Worm (Caenorhabditis elegans): ENCODE data around the gene Y22D7AL.15.

Y22D7AL.15 gene

DNA sequence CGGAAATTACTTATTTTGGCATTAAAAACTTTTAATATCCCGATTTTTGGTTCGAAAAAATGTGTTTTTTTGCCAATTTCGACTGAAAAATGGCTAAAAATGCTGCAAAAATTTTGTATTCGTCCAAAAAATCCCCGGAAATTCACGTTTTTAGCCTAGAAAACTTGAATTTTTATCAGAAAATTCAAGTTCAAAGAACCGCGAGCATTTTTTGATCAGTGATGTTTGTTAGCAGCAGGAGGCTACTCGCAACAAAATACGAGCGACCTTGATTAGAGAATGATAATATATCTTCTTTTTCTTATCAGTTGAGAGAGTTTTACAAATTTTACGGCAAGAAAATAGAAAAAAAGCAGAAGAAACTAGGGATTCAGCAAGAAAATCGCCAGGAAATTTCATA lies 37.3 kb downstream of the Y22D7AL.15 start:
- TF ChIP-seq attf-4 (tag; optimal IDR thresholded peaks at IDR 0.05), result no peak
- no peak for TF ChIP-seq daf-16 (GFP tag; optimal IDR thresholded peaks at IDR 0.05)
- TF ChIP-seq daf-16 (tag; optimal IDR thresholded peaks at IDR 0.05), result peak; percentile 56
- peak; percentile 33 for TF ChIP-seq mes-2 (tag; optimal IDR thresholded peaks at IDR 0.05; ENCODE audit: poor library complexity, severe bottlenecking)
- TF ChIP-seq dmd-6 (GFP tag; IDR thresholded peaks at IDR 0.05), result peak; percentile 34; the same call in 1 of the 2 replicates
- TF ChIP-seq lin-29 (GFP tag; IDR thresholded peaks at IDR 0.05), result no peak
- TF ChIP-seq gei-8 (GFP tag; optimal IDR thresholded peaks at IDR 0.05), result no peak
- peak; percentile 36; the same call in 1 of the 2 replicates for TF ChIP-seq lin-38 (GFP tag; IDR thresholded peaks at IDR 0.05)
- peak in 1 of 2 experiments; percentile 51 for TF ChIP-seq lsy-2 (tag; optimal IDR thresholded peaks at IDR 0.05)
- peak in 1 of 2 experiments; percentile 1 for TF ChIP-seq hif-1 (tag; optimal IDR thresholded peaks at IDR 0.05)
- TF ChIP-seq dve-1 (tag; optimal IDR thresholded peaks at IDR 0.05; ENCODE audit: insufficient read depth), result peak; percentile 69
- TF ChIP-seq T26A8.4 (GFP tag; IDR thresholded peaks at IDR 0.05), result no peak
- TF ChIP-seq nhr-10 (tag; optimal IDR thresholded peaks at IDR 0.05), result peak; percentile 87
- peak; percentile 46 for TF ChIP-seq nhr-28 (tag; optimal IDR thresholded peaks at IDR 0.05)
- peak; percentile 1 for TF ChIP-seq pqm-1 (tag; optimal IDR thresholded peaks at IDR 0.05)
- peak; percentile 46 for TF ChIP-seq hlh-11 (tag; optimal IDR thresholded peaks at IDR 0.05)

DNA sequence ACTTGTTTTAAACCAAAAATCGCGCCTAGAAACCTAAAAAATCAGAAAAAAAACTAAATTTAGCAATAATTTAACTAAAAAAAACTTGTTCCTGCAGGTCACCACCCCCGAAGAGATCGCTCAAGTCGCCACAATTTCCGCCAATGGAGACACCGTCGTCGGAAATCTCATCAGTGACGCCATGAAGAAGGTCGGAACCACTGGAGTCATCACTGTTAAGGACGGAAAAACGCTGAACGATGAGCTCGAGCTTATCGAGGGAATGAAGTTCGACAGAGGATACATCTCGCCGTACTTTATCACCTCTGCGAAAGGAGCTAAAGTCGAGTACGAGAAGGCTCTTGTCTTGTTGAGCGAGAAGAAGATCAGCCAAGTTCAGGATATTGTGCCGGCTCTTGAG lies 38.3 kb downstream of the Y22D7AL.15 start:
- TF ChIP-seq mes-2 (tag; optimal IDR thresholded peaks at IDR 0.05; ENCODE audit: poor library complexity, severe bottlenecking) (no peak), set-16 (GFP tag; IDR thresholded peaks at IDR 0.05) (peak; percentile 14; the same call in 1 of the 2 replicates), unc-62 (GFP tag; optimal IDR thresholded peaks at IDR 0.05 in 1 of 2) (peak in 1 of 2 experiments; percentile 54), unc-62 (tag; optimal IDR thresholded peaks at IDR 0.05) (no peak)

DNA sequence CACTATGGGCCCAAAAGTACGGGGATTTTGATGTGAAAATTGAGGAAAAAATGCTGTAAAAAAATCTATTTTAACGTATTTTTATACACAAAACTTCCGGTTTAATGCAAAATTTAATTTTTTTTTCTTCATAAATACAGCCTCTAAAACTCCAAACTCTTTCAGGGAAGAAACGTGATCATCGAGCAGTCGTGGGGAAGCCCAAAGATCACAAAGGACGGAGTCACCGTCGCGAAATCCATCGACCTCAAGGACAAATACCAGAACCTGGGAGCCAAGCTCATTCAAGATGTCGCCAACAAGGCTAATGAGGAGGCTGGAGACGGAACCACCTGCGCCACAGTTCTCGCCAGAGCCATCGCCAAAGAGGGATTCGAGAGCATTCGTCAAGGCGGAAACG lies 39.8 kb downstream of the Y22D7AL.15 start:
- TF ChIP-seq egl-27 (tag; optimal IDR thresholded peaks at IDR 0.05) (no peak), set-16 (GFP tag; IDR thresholded peaks at IDR 0.05) (peak; percentile 46; the same call in 1 of the 2 replicates), ceh-62 (tag; optimal IDR thresholded peaks at IDR 0.05) (no peak), egl-43 (GFP tag; IDR thresholded peaks at IDR 0.05) (peak; percentile 57; the same call in 1 of the 2 replicates), nhr-42 (GFP tag; IDR thresholded peaks at IDR 0.05) (no peak), daf-12 (tag; optimal IDR thresholded peaks at IDR 0.05) (no peak)

DNA sequence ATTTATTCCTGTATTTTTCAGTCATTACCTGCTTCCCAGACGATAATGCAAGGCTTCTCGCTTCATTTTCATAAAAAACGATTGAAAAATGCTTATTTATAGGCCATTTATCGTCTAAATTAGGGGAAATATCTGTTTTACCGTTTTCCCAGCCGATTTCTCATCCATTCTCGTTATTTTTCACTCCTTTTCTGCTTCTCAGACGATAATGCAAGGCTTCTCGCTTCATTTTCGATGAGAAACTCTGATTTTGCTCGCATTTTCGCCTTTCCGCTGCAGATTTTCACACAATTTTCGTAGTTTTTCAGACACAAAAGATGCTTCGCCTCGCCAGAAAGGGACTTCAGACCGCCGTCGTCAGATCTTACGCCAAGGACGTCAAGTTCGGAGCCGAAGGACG lies 40.2 kb downstream of the Y22D7AL.15 start, which contains the start of gene hsp-60:
hsp-60 (plus strand) TSS at position 301 of the 400 bp plus-strand sequence.
- TF ChIP-seq lin-15B (tag; optimal IDR thresholded peaks at IDR 0.05), result no peak
- TF ChIP-seq aha-1 (tag), result peak; percentile 38

DNA sequence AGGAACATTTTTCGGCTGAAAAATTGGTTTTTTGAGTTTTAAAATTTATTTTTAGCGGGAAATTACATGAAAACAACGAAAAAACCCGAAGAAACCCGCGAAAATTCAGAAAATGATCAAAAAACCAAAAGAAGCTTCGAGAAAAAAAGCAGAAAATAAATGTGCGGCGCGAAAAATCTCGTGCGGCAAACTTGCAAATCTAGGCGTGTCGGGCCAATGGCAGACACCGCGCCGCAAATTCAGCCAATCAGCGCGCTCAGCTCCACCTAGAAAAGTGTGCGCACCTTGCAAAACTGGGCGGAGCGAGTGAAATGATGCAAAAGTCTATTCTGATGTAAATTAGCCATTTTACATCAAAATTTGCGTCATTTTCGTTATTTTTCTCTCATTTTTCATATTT lies 40.7 kb downstream of the Y22D7AL.15 start, which contains the start of gene Y22D7AL.10:
Y22D7AL.10 (minus strand) TSS at position 15 of the 400 bp plus-strand sequence.
- TF ChIP-seq nhr-76 (tag; optimal IDR thresholded peaks at IDR 0.05) (peak; percentile 46), hlh-11 (tag; optimal IDR thresholded peaks at IDR 0.05) (peak; percentile 97), mxl-2 (GFP tag; conservative IDR thresholded peaks at IDR 0.05) (0 out of 2 replicates have a peak, but pooled peaks have one; percentile 23), dve-1 (tag; optimal IDR thresholded peaks at IDR 0.05; ENCODE audit: insufficient read depth) (peak; percentile 99), unc-39 (tag; optimal IDR thresholded peaks at IDR 0.05) (no peak), T20F7.1 (GFP tag; optimal IDR thresholded peaks at IDR 0.05) (peak; percentile 91), ceh-28 (tag; optimal IDR thresholded peaks at IDR 0.05) (peak; percentile 30), php-3 (GFP tag; IDR thresholded peaks at IDR 0.05) (peak; percentile 98), zag-1 (tag; optimal IDR thresholded peaks at IDR 0.05) (peak; percentile 17), ceh-44 (GFP tag; IDR thresholded peaks at IDR 0.05) (peak; percentile 86; the same call in 1 of the 2 replicates), lin-29 (GFP tag; IDR thresholded peaks at IDR 0.05) (peak; percentile 98), lir-3 (tag; optimal IDR thresholded peaks at IDR 0.05) (peak; percentile 76), egl-27 (tag; optimal IDR thresholded peaks at IDR 0.05) (no peak), lsy-2 (tag; optimal IDR thresholded peaks at IDR 0.05) (peak; percentile 92 to 97), ZK337.2 (GFP tag; IDR thresholded peaks at IDR 0.05) (peak; percentile 80), zip-2 (tag; optimal IDR thresholded peaks at IDR 0.05) (peak; percentile 84), madf-5 (GFP tag; IDR thresholded peaks at IDR 0.05) (peak in 1 of 2 experiments; percentile 87; a peak in 2 of 4 replicates), nhr-11 (tag; optimal IDR thresholded peaks at IDR 0.05) (peak; percentile 93), tag-97 (GFP tag; IDR thresholded peaks at IDR 0.05) (0 out of 2 replicates have a peak, but pooled peaks have one; percentile 75), nhr-102 (tag; optimal IDR thresholded peaks at IDR 0.05) (peak; percentile 98), T26A8.4 (GFP tag; IDR thresholded peaks at IDR 0.05) (peak; percentile 98), daf-12 (tag; optimal IDR thresholded peaks at IDR 0.05) (no peak), nhr-77 (tag; optimal IDR thresholded peaks at IDR 0.05) (peak; percentile 90), lin-1 (GFP tag; IDR thresholded peaks at IDR 0.05) (peak; percentile 95), F49E8.2 (tag; optimal IDR thresholded peaks at IDR 0.05; ENCODE audit: borderline replicate concordance) (peak; percentile 97)

Measured in whole organism, L4 larva.